Fruit fly (Drosophila melanogaster) whole organism, embryonic: Measurements from ENCODE around the gene CG32087.

Source experiments
- CG18599 ChIP-seq: fragments of 200-800 bp; sonication (Bioruptor generic); optimal IDR thresholded peaks from 3 replicates; lab custom pipeline; 2017; ENCODE audit warnings: missing biosample characterization, missing genetic modification characterization, mild to moderate bottlenecking, moderate library complexity, missing genetic modification reagents
- CG32532 ChIP-seq: fragments of 200-800 bp; sonication (Bioruptor generic); IDR thresholded peaks from 2 replicates; pipeline ENCODE4 v1.3.6; 2022; ENCODE audit warnings: missing biosample characterization, missing genetic modification characterization
- CG4404 ChIP-seq: fragments of 200-800 bp; sonication (Bioruptor generic); IDR thresholded peaks from 2 replicates; pipeline ENCODE4 v1.3.6; 2022; ENCODE audit warnings: missing biosample characterization, missing genetic modification characterization
- Deaf1 ChIP-seq: fragments of 200-800 bp; optimal IDR thresholded peaks from 3 replicates; lab custom pipeline; 2019; ENCODE audit warnings: missing biosample characterization, mild to moderate bottlenecking, missing genetic modification characterization, moderate library complexity
- HmgD ChIP-seq: fragments of 200-800 bp; sonication (Bioruptor generic); optimal IDR thresholded peaks from 3 replicates; lab custom pipeline; 2016; ENCODE audit warnings: missing biosample characterization, missing genetic modification characterization
- ase ChIP-seq: fragments of 200-800 bp; sonication (Bioruptor generic); IDR thresholded peaks from 3 replicates; pipeline ENCODE4 v1.3.6; 2022; ENCODE audit warnings: missing biosample characterization, missing genetic modification characterization
- pum ChIP-seq: fragments of 200-800 bp; sonication (Bioruptor generic); optimal IDR thresholded peaks from 2 replicates; lab custom pipeline; 2016; ENCODE audit warnings: missing biosample characterization, missing genetic modification characterization

- TF ChIP-seq CG18599 (GFP tag; lab: Kevin White, UChicago) (no peak), CG4404 (GFP tag; lab: Robert Waterston, UW) (no peak), pum (GFP tag; lab: Kevin White, UChicago) (no peak), HmgD (no peak), CG32532 (GFP tag; lab: Robert Waterston, UW) (no peak), Deaf1 (tag; lab: Kevin White, UChicago) (no peak), ase (GFP tag; lab: Robert Waterston, UW) (no peak)
These were observed 30.3 kb upstream of the CG32087 start for dm6 chr3L:11701649-11702048.
